Fruit fly (Drosophila melanogaster) whole organism, prepupa: ENCODE results near the gene dpr16.

Experiments
- Blimp-1 ChIP-seq: fragments of 200-800 bp; sonication (Bioruptor generic); optimal IDR thresholded peaks from 3 replicates; lab custom pipeline; 2017; ENCODE audit warnings: missing biosample characterization, missing genetic modification characterization, mild to moderate bottlenecking, moderate library complexity, missing genetic modification reagents
- CG10631 ChIP-seq: fragments of 200-800 bp; sonication (Bioruptor generic); optimal IDR thresholded peaks from 2 replicates; lab custom pipeline; 2016; ENCODE audit warnings: missing biosample characterization, missing genetic modification characterization
- CG10669 ChIP-seq: fragments of 200-800 bp; sonication (Bioruptor generic); optimal IDR thresholded peaks from 3 replicates; lab custom pipeline; 2018; ENCODE audit warnings: missing biosample characterization, mild to moderate bottlenecking, missing genetic modification characterization, moderate library complexity
- CG11294 ChIP-seq: fragments of 200-800 bp; sonication (Bioruptor generic); IDR thresholded peaks from 2 replicates; pipeline ENCODE4 v1.3.6; 2022; ENCODE audit warnings: missing biosample characterization, missing genetic modification characterization
- CG11902 ChIP-seq: fragments of 200-800 bp; sonication (Bioruptor generic); optimal IDR thresholded peaks from 3 replicates; lab custom pipeline; 2016; ENCODE audit warnings: missing biosample characterization, missing genetic modification characterization
- CG15336 ChIP-seq: fragments of 200-800 bp; sonication (Bioruptor generic); IDR thresholded peaks from 2 replicates; pipeline ENCODE4 v1.3.6; 2022; ENCODE audit warnings: missing biosample characterization, missing genetic modification characterization
- CG1621 ChIP-seq: fragments of 200-800 bp; sonication (Bioruptor generic); optimal IDR thresholded peaks from 3 replicates; lab custom pipeline; 2018; ENCODE audit warnings: missing biosample characterization, mild to moderate bottlenecking, missing genetic modification characterization
- CG16779 ChIP-seq: fragments of 200-800 bp; sonication (Bioruptor generic); optimal IDR thresholded peaks from 3 replicates; lab custom pipeline; 2017; ENCODE audit warnings: missing biosample characterization, mild to moderate bottlenecking, missing genetic modification characterization
- CG31627 ChIP-seq: fragments of 200-800 bp; sonication (Bioruptor generic); optimal IDR thresholded peaks from 3 replicates; lab custom pipeline; 2016; ENCODE audit warnings: missing biosample characterization, missing genetic modification characterization
- CG34406 ChIP-seq: fragments of 200-800 bp; sonication (Bioruptor generic); optimal IDR thresholded peaks from 3 replicates; lab custom pipeline; 2016; ENCODE audit warnings: missing biosample characterization, missing genetic modification characterization
- CG3919 ChIP-seq: fragments of 200-800 bp; sonication (Bioruptor generic); optimal IDR thresholded peaks from 3 replicates; lab custom pipeline; 2016; ENCODE audit warnings: missing biosample characterization, missing genetic modification characterization
- CG4318 ChIP-seq: fragments of 200-800 bp; sonication (Bioruptor generic); optimal IDR thresholded peaks from 3 replicates; lab custom pipeline; 2017; ENCODE audit warnings: missing biosample characterization, mild to moderate bottlenecking, missing genetic modification characterization
- CG6163 ChIP-seq: fragments of 200-800 bp; sonication (Bioruptor generic); IDR thresholded peaks from 3 replicates; pipeline ENCODE4 v1.3.6; 2022; ENCODE audit warnings: missing biosample characterization, missing genetic modification characterization
- CG6276 ChIP-seq: fragments of 200-800 bp; sonication (Bioruptor generic); optimal IDR thresholded peaks from 2 replicates; lab custom pipeline; 2017; ENCODE audit warnings: missing biosample characterization, mild to moderate bottlenecking, missing genetic modification characterization
- CG6792 ChIP-seq: fragments of 200-800 bp; sonication (Bioruptor generic); optimal IDR thresholded peaks from 3 replicates; lab custom pipeline; 2016; ENCODE audit warnings: missing biosample characterization, missing genetic modification characterization
- CG6808 ChIP-seq: fragments of 200-800 bp; sonication (Bioruptor generic); optimal IDR thresholded peaks from 3 replicates; lab custom pipeline; 2017; ENCODE audit warnings: missing biosample characterization, missing genetic modification characterization, mild to moderate bottlenecking, moderate library complexity, missing genetic modification reagents
- CG7368 ChIP-seq: fragments of 200-800 bp; sonication (Bioruptor generic); optimal IDR thresholded peaks from 3 replicates; lab custom pipeline; 2016; ENCODE audit warnings: missing biosample characterization, missing genetic modification characterization
- CG8319 ChIP-seq: fragments of 200-800 bp; sonication (Bioruptor generic); optimal IDR thresholded peaks from 3 replicates; lab custom pipeline; 2016; ENCODE audit warnings: missing biosample characterization, missing genetic modification characterization
- CG8632 ChIP-seq: fragments of 200-800 bp; sonication (Bioruptor generic); optimal IDR thresholded peaks from 3 replicates; lab custom pipeline; 2016; ENCODE audit warnings: missing biosample characterization, missing genetic modification characterization
- CG9139 ChIP-seq: fragments of 200-800 bp; sonication (Bioruptor generic); optimal IDR thresholded peaks from 3 replicates; lab custom pipeline; 2017; ENCODE audit warnings: missing biosample characterization, mild to moderate bottlenecking, missing genetic modification characterization
- Eip75B ChIP-seq: fragments of 200-800 bp; sonication (Bioruptor generic); optimal IDR thresholded peaks from 3 replicates; lab custom pipeline; 2016; ENCODE audit warnings: missing biosample characterization, missing genetic modification characterization
- Eip78C ChIP-seq: fragments of 200-800 bp; sonication (Bioruptor generic); peaks from one replicate; lab custom pipeline; 2016; ENCODE audit warnings: missing biosample characterization, missing genetic modification characterization
- Ets21C ChIP-seq: fragments of 200-800 bp; sonication (Bioruptor generic); optimal IDR thresholded peaks from 3 replicates; lab custom pipeline; 2016; ENCODE audit warnings: missing biosample characterization, missing genetic modification characterization
- Ets96B ChIP-seq: fragments of 200-800 bp; optimal IDR thresholded peaks from 2 replicates; lab custom pipeline; 2019; ENCODE audit warnings: missing biosample characterization, mild to moderate bottlenecking, missing genetic modification characterization, moderate library complexity
- Gug ChIP-seq: fragments of 200-800 bp; sonication (Bioruptor generic); IDR thresholded peaks from 2 replicates; pipeline ENCODE4 v1.3.6; 2022; ENCODE audit warnings: missing biosample characterization, missing genetic modification characterization
- Hr38 ChIP-seq: sonication (Bioruptor generic); optimal IDR thresholded peaks from 2 replicates; lab custom pipeline; 2016; ENCODE audit warnings: missing biosample characterization, missing genetic modification characterization
- Hr39 ChIP-seq: fragments of 200-800 bp; sonication (Bioruptor generic); optimal IDR thresholded peaks from 2 replicates; lab custom pipeline; 2016; ENCODE audit warnings: missing biosample characterization, missing genetic modification characterization
- Hr4 ChIP-seq: fragments of 200-800 bp; sonication (Bioruptor generic); optimal IDR thresholded peaks from 3 replicates; lab custom pipeline; 2016; ENCODE audit warnings: missing biosample characterization, missing genetic modification characterization
- Lpt ChIP-seq: fragments of 200-800 bp; sonication (Bioruptor generic); optimal IDR thresholded peaks from 3 replicates; lab custom pipeline; 2016; ENCODE audit warnings: missing biosample characterization, missing genetic modification characterization
- Met ChIP-seq: fragments of 200-800 bp; sonication (Bioruptor generic); optimal IDR thresholded peaks from 3 replicates; lab custom pipeline; 2016; ENCODE audit warnings: missing biosample characterization, missing genetic modification characterization
- OdsH ChIP-seq: fragments of 200-800 bp; sonication (Bioruptor generic); optimal IDR thresholded peaks from 3 replicates; lab custom pipeline; 2016; ENCODE audit warnings: missing biosample characterization, missing genetic modification characterization
- Smox ChIP-seq: fragments of 200-800 bp; sonication (Bioruptor generic); optimal IDR thresholded peaks from 3 replicates; lab custom pipeline; 2016; ENCODE audit warnings: missing biosample characterization, missing genetic modification characterization
- Sox102F ChIP-seq: fragments of 200-800 bp; sonication (Bioruptor generic); optimal IDR thresholded peaks from 2 replicates; lab custom pipeline; 2016; ENCODE audit warnings: missing biosample characterization, mild to moderate bottlenecking, missing genetic modification characterization
- Sox14 ChIP-seq: fragments of 200-800 bp; sonication (Bioruptor generic); optimal IDR thresholded peaks from 3 replicates; lab custom pipeline; 2016; ENCODE audit warnings: missing biosample characterization, missing genetic modification characterization
- Sox15 ChIP-seq: fragments of 200-800 bp; sonication (Bioruptor generic); optimal IDR thresholded peaks from 3 replicates; lab custom pipeline; 2016; ENCODE audit warnings: missing biosample characterization, missing genetic modification characterization
- achi ChIP-seq: fragments of 200-800 bp; sonication (Bioruptor generic); optimal IDR thresholded peaks from 3 replicates; lab custom pipeline; 2016; ENCODE audit warnings: missing biosample characterization, missing genetic modification characterization
- acj6 ChIP-seq: fragments of 200-800 bp; sonication (Bioruptor generic); optimal IDR thresholded peaks from 3 replicates; lab custom pipeline; 2016; ENCODE audit warnings: missing biosample characterization, missing genetic modification characterization
- dsx ChIP-seq: fragments of 200-800 bp; optimal IDR thresholded peaks from 3 replicates; lab custom pipeline; 2019; ENCODE audit warnings: missing biosample characterization, mild to moderate bottlenecking, missing genetic modification characterization, moderate library complexity; ENCODE audit not compliant: poor library complexity, severe bottlenecking
- eg ChIP-seq: fragments of 200-800 bp; sonication (Bioruptor generic); IDR thresholded peaks from 3 replicates; pipeline ENCODE4 v1.3.6; 2022; ENCODE audit warnings: missing biosample characterization, missing genetic modification characterization
- esn ChIP-seq: fragments of 200-800 bp; sonication (Bioruptor generic); optimal IDR thresholded peaks from 2 replicates; lab custom pipeline; 2016; ENCODE audit warnings: missing biosample characterization, mild to moderate bottlenecking, missing genetic modification characterization, moderate library complexity
- fd59A ChIP-seq: fragments of 200-800 bp; sonication (Bioruptor generic); optimal IDR thresholded peaks from 2 replicates; lab custom pipeline; 2017; ENCODE audit warnings: missing biosample characterization, mild to moderate bottlenecking, missing genetic modification characterization, missing genetic modification reagents
- lz ChIP-seq: fragments of 200-800 bp; sonication (Bioruptor generic); optimal IDR thresholded peaks from 3 replicates; lab custom pipeline; 2016; ENCODE audit warnings: missing biosample characterization, missing genetic modification characterization
- net ChIP-seq: fragments of 200-800 bp; sonication (Bioruptor generic); optimal IDR thresholded peaks from 3 replicates; lab custom pipeline; 2016; ENCODE audit warnings: missing biosample characterization, missing genetic modification characterization
- pdm3 ChIP-seq: fragments of 200-800 bp; sonication (Bioruptor generic); optimal IDR thresholded peaks from 3 replicates; lab custom pipeline; 2016; ENCODE audit warnings: missing biosample characterization, missing genetic modification characterization
- salr ChIP-seq, 2 experiments: fragments of 200-800 bp; sonication (Bioruptor generic); optimal IDR thresholded peaks; 3 replicates each; lab custom pipeline; 2016 to 2018; ENCODE audit warnings: missing biosample characterization in 2 of 2, missing genetic modification characterization in 2 of 2, mild to moderate bottlenecking in 1 of 2
- spab ChIP-seq: fragments of 200-800 bp; sonication (Bioruptor generic); optimal IDR thresholded peaks from 2 replicates; lab custom pipeline; 2017; ENCODE audit warnings: missing biosample characterization, mild to moderate bottlenecking, missing genetic modification characterization, missing genetic modification reagents
- ss ChIP-seq, 2 experiments: fragments of 200-800 bp; sonication (Bioruptor generic); optimal IDR thresholded peaks; 2 replicates in 1 of 2; 3 replicates in 1 of 2; lab custom pipeline; 2017 to 2018; ENCODE audit warnings: mild to moderate bottlenecking in 2 of 2, missing biosample characterization in 2 of 2, missing genetic modification characterization in 2 of 2, moderate library complexity in 1 of 2
- topi ChIP-seq: fragments of 200-800 bp; sonication (Bioruptor generic); optimal IDR thresholded peaks from 3 replicates; lab custom pipeline; 2016; ENCODE audit warnings: missing biosample characterization, missing genetic modification characterization

The dpr16 gene

dm6 chr3R:5111887-5112286 lies 38.8 kb upstream of the dpr16 start (continued):
- TF ChIP-seq topi (GFP tag; lab: Kevin White, UChicago) (no peak), CG6808 (peak; percentile 85), eg (GFP tag; lab: Robert Waterston, UW) (0 out of 3 replicates have a peak, but pooled peaks have one; percentile 21), Hr38 (GFP tag; lab: Kevin White, UChicago) (no peak), CG4318 (GFP tag; lab: Kevin White, UChicago) (no peak), Ets21C (no peak), net (GFP tag; lab: Kevin White, UChicago) (peak; percentile 28), CG10669 (GFP tag; lab: Kevin White, UChicago) (peak; percentile 41), acj6 (GFP tag; lab: Kevin White, UChicago) (peak; percentile 16), CG1621 (peak; percentile 53), ss (GFP tag; optimal IDR thresholded peaks at IDR 0.05; lab: Kevin White, UChicago) (peak; percentile 74 to 76), CG10631 (GFP tag; lab: Kevin White, UChicago) (peak; percentile 12), Eip75B (peak; percentile 19)

dm6 chr3R:5112409-5112808 lies 38.3 kb upstream of the dpr16 start:
- TF ChIP-seq CG8632 (GFP tag; lab: Kevin White, UChicago), result no peak
- no peak for TF ChIP-seq lz (GFP tag; lab: Kevin White, UChicago)
- no peak for TF ChIP-seq CG4318 (GFP tag; lab: Kevin White, UChicago)
- peak; percentile 22 for TF ChIP-seq Hr39 (GFP tag; lab: Kevin White, UChicago)
- no peak for TF ChIP-seq CG6792
- no peak for TF ChIP-seq CG34406 (GFP tag; lab: Kevin White, UChicago)
- peak; percentile 85 for TF ChIP-seq Eip78C
- TF ChIP-seq CG11902 (GFP tag; lab: Kevin White, UChicago), result no peak
- no peak for TF ChIP-seq CG7368 (GFP tag; lab: Kevin White, UChicago)
- peak; percentile 37 for TF ChIP-seq fd59A (GFP tag; lab: Kevin White, UChicago)
- peak; percentile 40 for TF ChIP-seq Sox14 (GFP tag; lab: Kevin White, UChicago)
- no peak for TF ChIP-seq salr (GFP tag; optimal IDR thresholded peaks at IDR 0.05; lab: Kevin White, UChicago)
- TF ChIP-seq topi (GFP tag; lab: Kevin White, UChicago), result peak; percentile 19
- TF ChIP-seq Met (GFP tag; lab: Kevin White, UChicago), result peak; percentile 11
- no peak for TF ChIP-seq CG31627 (GFP tag; lab: Kevin White, UChicago)
- TF ChIP-seq CG10669 (GFP tag; lab: Kevin White, UChicago), result peak; percentile 58
- no peak for TF ChIP-seq Gug (GFP tag; lab: Robert Waterston, UW)
- TF ChIP-seq CG1621, result peak; percentile 42
- TF ChIP-seq Sox15 (GFP tag; lab: Kevin White, UChicago), result no peak
- TF ChIP-seq Ets96B (tag; lab: Kevin White, UChicago), result peak; percentile 60
- no peak for TF ChIP-seq CG11294
- TF ChIP-seq Sox102F (GFP tag; lab: Kevin White, UChicago), result no peak
- no peak for TF ChIP-seq Lpt
- no peak for TF ChIP-seq achi (GFP tag; lab: Kevin White, UChicago)
- no peak for TF ChIP-seq CG8319
- TF ChIP-seq CG6163, result peak; percentile 37; the same call in 2 of the 3 replicates
- TF ChIP-seq CG3919 (GFP tag; lab: Kevin White, UChicago), result no peak
- TF ChIP-seq CG16779 (tag; lab: Kevin White, UChicago), result no peak
- TF ChIP-seq CG10631 (GFP tag; lab: Kevin White, UChicago), result peak; percentile 49
- no peak for TF ChIP-seq esn
- peak; percentile 16 for TF ChIP-seq acj6 (GFP tag; lab: Kevin White, UChicago)
- no peak for TF ChIP-seq dsx (GFP tag; lab: Kevin White, UChicago)
- no peak for TF ChIP-seq CG6808
- TF ChIP-seq CG9139 (GFP tag; lab: Kevin White, UChicago), result no peak
- TF ChIP-seq Smox (GFP tag; lab: Kevin White, UChicago), result no peak
- no peak for TF ChIP-seq Blimp-1 (GFP tag; lab: Kevin White, UChicago)
- no peak for TF ChIP-seq CG15336 (GFP tag; lab: Robert Waterston, UW)
- TF ChIP-seq Hr4 (GFP tag; lab: Kevin White, UChicago), result peak; percentile 0
- peak; percentile 19 for TF ChIP-seq spab (GFP tag; lab: Kevin White, UChicago)
- TF ChIP-seq net (GFP tag; lab: Kevin White, UChicago), result no peak
- peak; percentile 24 for TF ChIP-seq OdsH (GFP tag; lab: Kevin White, UChicago)
- TF ChIP-seq CG6276 (GFP tag; lab: Kevin White, UChicago), result no peak
- peak; percentile 6 for TF ChIP-seq pdm3 (GFP tag; lab: Kevin White, UChicago)
- 0 out of 3 replicates have a peak, but pooled peaks have one; percentile 9 for TF ChIP-seq eg (GFP tag; lab: Robert Waterston, UW)
- peak in 1 of 2 experiments; percentile 0 for TF ChIP-seq ss (GFP tag; optimal IDR thresholded peaks at IDR 0.05; lab: Kevin White, UChicago)
- TF ChIP-seq Hr38 (GFP tag; lab: Kevin White, UChicago), result no peak
